Fruit fly (Drosophila melanogaster): ENCODE measurements around the gene Inx2.

Gene Inx2

dm6 chrX:6969364-6970137, 28.9 kb upstream of the Inx2 start, which contains the start of gene CG4586 (continued):
- TF ChIP-seq CG10979 (tag; optimal IDR thresholded peaks at IDR 0.05) (peak; percentile 89), CG9215 (GFP tag; IDR thresholded peaks at IDR 0.05) (peak; percentile 69), Chrac-16 (GFP tag; optimal IDR thresholded peaks at IDR 0.05) (peak; percentile 91), CG14050 (GFP tag; IDR thresholded peaks at IDR 0.05) (peak; percentile 94), ATbp (GFP tag; optimal IDR thresholded peaks at IDR 0.05) (peak; percentile 96), twi (tag; optimal IDR thresholded peaks at IDR 0.05) (peak; percentile 69), ab (GFP tag; optimal IDR thresholded peaks at IDR 0.05) (peak; percentile 55), CG12942 (GFP tag; optimal IDR thresholded peaks at IDR 0.05) (peak; percentile 92), CG16779 (GFP tag; IDR thresholded peaks at IDR 0.05) (peak; percentile 94), CG9932 (GFP tag; IDR thresholded peaks at IDR 0.05) (peak; percentile 88), mirr (GFP tag; optimal IDR thresholded peaks at IDR 0.05) (peak; percentile 96), Nf-YA (GFP tag; IDR thresholded peaks at IDR 0.05) (peak; percentile 92), CHES-1-like (GFP tag; optimal IDR thresholded peaks at IDR 0.05) (peak; percentile 97), Camta (GFP tag; optimal IDR thresholded peaks at IDR 0.05) (peak; percentile 91), CG7271 (tag; optimal IDR thresholded peaks at IDR 0.05) (peak; percentile 65), Dll (GFP tag; IDR thresholded peaks at IDR 0.05; ENCODE audit: partially characterized antibody) (no peak), sqz (GFP tag; optimal IDR thresholded peaks at IDR 0.05) (peak; percentile 85), nerfin-1 (tag; optimal IDR thresholded peaks at IDR 0.05) (peak; percentile 86), Dek (tag; optimal IDR thresholded peaks at IDR 0.05) (peak; percentile 92), cad (GFP tag; optimal IDR thresholded peaks at IDR 0.05) (no peak), CG4424 (GFP tag; optimal IDR thresholded peaks at IDR 0.05) (peak; percentile 93), HmgD (GFP tag; optimal IDR thresholded peaks at IDR 0.05) (peak; percentile 95), gcm2 (GFP tag; optimal IDR thresholded peaks at IDR 0.05) (peak; percentile 95), bcd (GFP tag; optimal IDR thresholded peaks at IDR 0.05) (peak; percentile 94), pita (GFP tag; optimal IDR thresholded peaks at IDR 0.05) (no peak), CG3995 (GFP tag; optimal IDR thresholded peaks at IDR 0.05) (peak; percentile 80), kay (GFP tag; optimal IDR thresholded peaks at IDR 0.05) (peak; percentile 80), HLH54F (GFP tag; optimal IDR thresholded peaks at IDR 0.05) (peak; percentile 96), br (optimal IDR thresholded peaks at IDR 0.05) (no peak), CG10321 (GFP tag; IDR thresholded peaks at IDR 0.05) (peak; percentile 80), MESR4 (GFP tag; optimal IDR thresholded peaks at IDR 0.05) (peak; percentile 77), CG10543 (GFP tag; optimal IDR thresholded peaks at IDR 0.05) (peak; percentile 83), gcm (GFP tag; optimal IDR thresholded peaks at IDR 0.05) (peak; percentile 95), Sin3A (optimal IDR thresholded peaks at IDR 0.05) (no peak), CG14965 (GFP tag; optimal IDR thresholded peaks at IDR 0.05; ENCODE audit: borderline replicate concordance) (peak; percentile 85), sna (GFP tag; IDR thresholded peaks at IDR 0.05; ENCODE audit: partially characterized antibody) (no peak), otp (GFP tag; IDR thresholded peaks at IDR 0.05) (peak; percentile 96), CG15696 (tag; optimal IDR thresholded peaks at IDR 0.05) (peak; percentile 57), abd-A (tag; optimal IDR thresholded peaks at IDR 0.05) (peak; percentile 46), Nf-YB (GFP tag; optimal IDR thresholded peaks at IDR 0.05) (peak; percentile 84), esg (GFP tag; conservative IDR thresholded peaks at IDR 0.05) (peak; percentile 85), Hr78 (GFP tag; optimal IDR thresholded peaks at IDR 0.05) (peak in 1 of 2 experiments; percentile 72), Hand (GFP tag; optimal IDR thresholded peaks at IDR 0.05) (peak; percentile 98), CG11696 (GFP tag; IDR thresholded peaks at IDR 0.05) (peak; percentile 93), CG30020 (tag; optimal IDR thresholded peaks at IDR 0.05) (peak; percentile 34), CG1024 (GFP tag; IDR thresholded peaks at IDR 0.05) (peak; percentile 86), Adf1 (GFP tag; IDR thresholded peaks at IDR 0.05) (peak; percentile 64), Xbp1 (GFP tag; optimal IDR thresholded peaks at IDR 0.05) (peak; percentile 93), sr (GFP tag; IDR thresholded peaks at IDR 0.05) (peak; percentile 89), ara (GFP tag; IDR thresholded peaks at IDR 0.05) (peak; percentile 93)
